Fruit fly (Drosophila melanogaster) whole organism, embryonic: ENCODE data around the gene CG33299.

Experiments used
- Abd-B ChIP-seq: fragments of 200-800 bp; sonication (Bioruptor generic); optimal IDR thresholded peaks from 2 replicates; lab custom pipeline; 2018; ENCODE audit warnings: missing biosample characterization, mild to moderate bottlenecking, missing genetic modification characterization, moderate library complexity
- Aef1 ChIP-seq: fragments of 200-800 bp; sonication (Bioruptor generic); IDR thresholded peaks from 3 replicates; pipeline ENCODE4 v1.3.6; 2022; ENCODE audit warnings: missing biosample characterization, missing genetic modification characterization
- Atf-2 ChIP-seq: fragments of 200-800 bp; sonication (Bioruptor generic); optimal IDR thresholded peaks from 2 replicates; lab custom pipeline; 2016; ENCODE audit warnings: missing biosample characterization, missing genetic modification characterization
- Bgb ChIP-seq: fragments of 200-800 bp; sonication (Bioruptor generic); IDR thresholded peaks from 2 replicates; pipeline ENCODE4 v1.3.6; 2022; ENCODE audit warnings: missing biosample characterization, missing genetic modification characterization; ENCODE audit not compliant: partially characterized antibody
- BtbVII ChIP-seq: fragments of 200-800 bp; sonication (Bioruptor generic); optimal IDR thresholded peaks from 3 replicates; lab custom pipeline; 2017; ENCODE audit warnings: missing biosample characterization, mild to moderate bottlenecking, missing genetic modification characterization
- CG10543 ChIP-seq: fragments of 200-800 bp; sonication (Bioruptor generic); optimal IDR thresholded peaks from 3 replicates; lab custom pipeline; 2017; ENCODE audit warnings: missing biosample characterization, mild to moderate bottlenecking, missing genetic modification characterization, moderate library complexity
- CG10979 ChIP-seq: fragments of 200-800 bp; sonication (Bioruptor generic); optimal IDR thresholded peaks from 2 replicates; lab custom pipeline; 2018; ENCODE audit warnings: missing biosample characterization, mild to moderate bottlenecking, missing genetic modification characterization, moderate library complexity
- CG12942 ChIP-seq: fragments of 200-800 bp; sonication (Bioruptor generic); optimal IDR thresholded peaks from 3 replicates; lab custom pipeline; 2016; ENCODE audit warnings: missing biosample characterization, missing genetic modification characterization
- CG16815 ChIP-seq: fragments of 200-800 bp; sonication (Bioruptor generic); optimal IDR thresholded peaks from 3 replicates; lab custom pipeline; 2017; ENCODE audit warnings: missing biosample characterization, mild to moderate bottlenecking, missing genetic modification characterization
- CG17912 ChIP-seq: fragments of 200-800 bp; sonication (Bioruptor generic); optimal IDR thresholded peaks from 2 replicates; lab custom pipeline; 2018; ENCODE audit warnings: missing biosample characterization, mild to moderate bottlenecking, missing genetic modification characterization
- CG2199 ChIP-seq: fragments of 200-800 bp; sonication (Bioruptor generic); IDR thresholded peaks from 3 replicates; pipeline ENCODE4 v1.3.6; 2022; ENCODE audit warnings: missing biosample characterization, missing genetic modification characterization
- CG2712 ChIP-seq: fragments of 200-800 bp; optimal IDR thresholded peaks from 3 replicates; lab custom pipeline; 2019; ENCODE audit warnings: missing biosample characterization, mild to moderate bottlenecking, missing genetic modification characterization, moderate library complexity
- CG30431 ChIP-seq: fragments of 200-800 bp; sonication (Bioruptor generic); optimal IDR thresholded peaks from 2 replicates; lab custom pipeline; 2017; ENCODE audit warnings: missing biosample characterization, missing genetic modification characterization
- CG31388 ChIP-seq: fragments of 200-800 bp; sonication (Bioruptor generic); optimal IDR thresholded peaks from 2 replicates; lab custom pipeline; 2016; ENCODE audit warnings: missing biosample characterization, missing genetic modification characterization
- CG34224 ChIP-seq: fragments of 200-800 bp; sonication (Bioruptor generic); IDR thresholded peaks from 3 replicates; pipeline ENCODE4 v1.3.6; 2022; ENCODE audit warnings: missing biosample characterization, missing genetic modification characterization; ENCODE audit not compliant: partially characterized antibody
- CG4820 ChIP-seq: fragments of 200-800 bp; sonication (Bioruptor generic); optimal IDR thresholded peaks from 3 replicates; lab custom pipeline; 2016; ENCODE audit warnings: missing biosample characterization, missing genetic modification characterization
- CG6654 ChIP-seq: fragments of 200-800 bp; sonication (Bioruptor generic); optimal IDR thresholded peaks from 2 replicates; lab custom pipeline; 2017; ENCODE audit warnings: missing biosample characterization, mild to moderate bottlenecking, missing genetic modification characterization
- CG6683 ChIP-seq: fragments of 200-800 bp; sonication (Bioruptor generic); optimal IDR thresholded peaks from 2 replicates; lab custom pipeline; 2017; ENCODE audit warnings: missing biosample characterization, mild to moderate bottlenecking, missing genetic modification characterization, missing genetic modification reagents
- CG6765 ChIP-seq: fragments of 200-800 bp; sonication (Bioruptor generic); optimal IDR thresholded peaks from 3 replicates; lab custom pipeline; 2017; ENCODE audit warnings: missing biosample characterization, mild to moderate bottlenecking, missing genetic modification characterization
- CG7372 ChIP-seq: fragments of 200-800 bp; sonication (Bioruptor generic); IDR thresholded peaks from 2 replicates; pipeline ENCODE4 v1.3.6; 2022; ENCODE audit warnings: missing biosample characterization, missing genetic modification characterization
- CG9437 ChIP-seq: fragments of 200-800 bp; sonication (Bioruptor generic); optimal IDR thresholded peaks from 2 replicates; lab custom pipeline; 2018; ENCODE audit warnings: missing biosample characterization, mild to moderate bottlenecking, missing genetic modification characterization
- CG9727 ChIP-seq: fragments of 200-800 bp; sonication (Bioruptor generic); optimal IDR thresholded peaks from 3 replicates; lab custom pipeline; 2017; ENCODE audit warnings: missing biosample characterization, mild to moderate bottlenecking, missing genetic modification characterization
- CG9817 ChIP-seq: fragments of 200-800 bp; sonication (Bioruptor generic); optimal IDR thresholded peaks from 2 replicates; lab custom pipeline; 2018; ENCODE audit warnings: missing biosample characterization, mild to moderate bottlenecking, missing genetic modification characterization, moderate library complexity
- CHES-1-like ChIP-seq: fragments of 200-800 bp; sonication (Bioruptor generic); optimal IDR thresholded peaks from 2 replicates; lab custom pipeline; 2016; ENCODE audit warnings: missing biosample characterization, missing genetic modification characterization
- CkIIα-i1 ChIP-seq: fragments of 200-800 bp; sonication (Bioruptor generic); IDR thresholded peaks from 2 replicates; pipeline ENCODE4 v1.3.6; 2022; ENCODE audit warnings: missing biosample characterization, missing genetic modification characterization
- Dref ChIP-seq: fragments of 200-800 bp; sonication (Bioruptor generic); IDR thresholded peaks from 2 replicates; pipeline ENCODE4 v1.3.6; 2022; ENCODE audit warnings: missing biosample characterization, missing genetic modification characterization
- Gsc ChIP-seq: fragments of 200-800 bp; sonication (Bioruptor generic); IDR thresholded peaks from 2 replicates; pipeline ENCODE4 v1.3.6; 2022; ENCODE audit warnings: missing biosample characterization, missing genetic modification characterization
- HLH4C ChIP-seq: fragments of 200-800 bp; sonication (Bioruptor generic); IDR thresholded peaks from 3 replicates; pipeline ENCODE4 v1.3.6; 2022; ENCODE audit warnings: missing biosample characterization, missing genetic modification characterization; ENCODE audit not compliant: partially characterized antibody
- HLH54F ChIP-seq: fragments of 200-800 bp; sonication (Bioruptor generic); optimal IDR thresholded peaks from 3 replicates; lab custom pipeline; 2016; ENCODE audit warnings: missing biosample characterization, missing genetic modification characterization
- Hr39 ChIP-seq: fragments of >200 bp; optimal IDR thresholded peaks from 2 replicates; lab custom pipeline; 2017
- Lim3 ChIP-seq: fragments of 200-800 bp; sonication (Bioruptor generic); IDR thresholded peaks from 2 replicates; pipeline ENCODE4 v1.3.6; 2022; ENCODE audit warnings: missing biosample characterization, missing genetic modification characterization
- Lpt ChIP-seq: fragments of >200 bp; optimal IDR thresholded peaks from 2 replicates; lab custom pipeline; 2018; ENCODE audit warnings: missing biosample characterization, missing genetic modification characterization
- Nf-YA ChIP-seq: fragments of 200-800 bp; sonication (Bioruptor generic); IDR thresholded peaks from 2 replicates; pipeline ENCODE4 v1.3.6; 2022; ENCODE audit warnings: missing biosample characterization, missing genetic modification characterization
- Sox100B ChIP-seq: fragments of 200-800 bp; sonication (Bioruptor generic); optimal IDR thresholded peaks from 3 replicates; lab custom pipeline; 2018; ENCODE audit warnings: missing biosample characterization, mild to moderate bottlenecking, missing genetic modification characterization
- Sox102F ChIP-seq: fragments of 200-800 bp; sonication (Bioruptor generic); optimal IDR thresholded peaks from 2 replicates; lab custom pipeline; 2018; ENCODE audit warnings: missing biosample characterization, mild to moderate bottlenecking, missing genetic modification characterization, moderate library complexity
- Taf1 ChIP-seq: fragments of 200-800 bp; sonication (Bioruptor generic); IDR thresholded peaks from 2 replicates; pipeline ENCODE4 v1.3.6; 2022; ENCODE audit warnings: missing biosample characterization, missing genetic modification characterization
- da ChIP-seq: fragments of 200-800 bp; sonication (Bioruptor generic); optimal IDR thresholded peaks from 2 replicates; lab custom pipeline; 2016; ENCODE audit warnings: missing biosample characterization, missing genetic modification characterization
- fu2 ChIP-seq: fragments of 200-800 bp; sonication (Bioruptor generic); optimal IDR thresholded peaks from 2 replicates; lab custom pipeline; 2016; ENCODE audit warnings: missing biosample characterization, missing genetic modification characterization
- h ChIP-seq: fragments of >200 bp; optimal IDR thresholded peaks from 2 replicates; lab custom pipeline; 2017
- inv ChIP-seq: fragments of 200-800 bp; sonication (Bioruptor generic); IDR thresholded peaks from 2 replicates; pipeline ENCODE4 v1.3.6; 2022; ENCODE audit warnings: missing biosample characterization, missing genetic modification characterization; ENCODE audit not compliant: partially characterized antibody
- ken ChIP-seq: fragments of 200-800 bp; sonication (Bioruptor generic); IDR thresholded peaks from 3 replicates; pipeline ENCODE4 v1.3.6; 2022; ENCODE audit warnings: missing biosample characterization, missing genetic modification characterization
- lab ChIP-seq: fragments of 200-800 bp; sonication (Bioruptor generic); optimal IDR thresholded peaks from 3 replicates; lab custom pipeline; 2017; ENCODE audit warnings: missing biosample characterization, missing genetic modification characterization, mild to moderate bottlenecking, moderate library complexity, missing genetic modification reagents
- lola ChIP-seq, 3 experiments: fragments of >200 bp in 2 of 3; fragments of 200-800 bp in 1 of 3; sonication (Bioruptor generic) in 1 of 3; optimal IDR thresholded peaks; 2 replicates each; lab custom pipeline; 2017 to 2019; ENCODE audit warnings: missing biosample characterization in 3 of 3, missing genetic modification characterization in 3 of 3, mild to moderate bottlenecking in 1 of 3, moderate library complexity in 1 of 3
- lov ChIP-seq, 2 experiments: fragments of 200-800 bp in 1 of 2; fragments of >200 bp in 1 of 2; sonication (Bioruptor generic) in 1 of 2; IDR thresholded peaks in 1 of 2; optimal IDR thresholded peaks in 1 of 2; 2 replicates in 1 of 2; 3 replicates in 1 of 2; pipeline versions ENCODE4 v1.3.6 to Lab custom; 2017 to 2022; ENCODE audit warnings: missing biosample characterization in 1 of 2, missing genetic modification characterization in 1 of 2
- nerfin-1 ChIP-seq: fragments of 200-800 bp; sonication (Bioruptor generic); optimal IDR thresholded peaks from 3 replicates; lab custom pipeline; 2019; ENCODE audit warnings: missing biosample characterization, mild to moderate bottlenecking, missing genetic modification characterization, moderate library complexity
- oc ChIP-seq: fragments of 200-800 bp; sonication (Bioruptor generic); optimal IDR thresholded peaks from 2 replicates; lab custom pipeline; 2018; ENCODE audit warnings: missing biosample characterization, mild to moderate bottlenecking, missing genetic modification characterization, moderate library complexity
- odd ChIP-seq: fragments of 200-800 bp; sonication (Bioruptor generic); optimal IDR thresholded peaks from 2 replicates; lab custom pipeline; 2017; ENCODE audit warnings: missing biosample characterization, mild to moderate bottlenecking, missing genetic modification characterization
- p53 ChIP-seq: fragments of 200-800 bp; sonication (Bioruptor generic); optimal IDR thresholded peaks from 2 replicates; lab custom pipeline; 2016; ENCODE audit warnings: missing biosample characterization, missing genetic modification characterization
- pzg ChIP-seq: fragments of 200-800 bp; sonication (Bioruptor generic); optimal IDR thresholded peaks from 3 replicates; lab custom pipeline; 2018; ENCODE audit warnings: missing biosample characterization, mild to moderate bottlenecking, missing genetic modification characterization, moderate library complexity
- tap ChIP-seq: fragments of 200-800 bp; optimal IDR thresholded peaks from 3 replicates; lab custom pipeline; 2019; ENCODE audit warnings: missing biosample characterization, mild to moderate bottlenecking, missing genetic modification characterization, moderate library complexity
- yki ChIP-seq: fragments of >200 bp; optimal IDR thresholded peaks from 3 replicates; lab custom pipeline; 2018
- zfh2 ChIP-seq: fragments of 200-800 bp; sonication (Bioruptor generic); optimal IDR thresholded peaks from 2 replicates; lab custom pipeline; 2016; ENCODE audit warnings: missing biosample characterization, missing genetic modification characterization

CG33299 gene

dm6 chr2L:9633098-9633497 is 23.3 kb upstream of the CG33299 start (continued):
- TF ChIP-seq odd (GFP tag; lab: Kevin White, UChicago) (peak; percentile 39), p53 (GFP tag; lab: Kevin White, UChicago) (peak; percentile 41), Bgb (GFP tag; lab: Robert Waterston, UW) (no peak), CG6683 (GFP tag; lab: Kevin White, UChicago) (no peak), lov (optimal IDR thresholded peaks at IDR 0.05; lab: Kevin White, UChicago) (no peak), lov (GFP tag; IDR thresholded peaks at IDR 0.05; lab: Robert Waterston, UW) (peak; percentile 87), Dref (GFP tag; lab: Robert Waterston, UW) (no peak), CG4820 (peak; percentile 30), Abd-B (GFP tag; lab: Kevin White, UChicago) (no peak), nerfin-1 (tag; lab: Kevin White, UChicago) (no peak), CG2199 (GFP tag; lab: Robert Waterston, UW) (peak; percentile 81; the same call in 2 of the 3 replicates), Atf-2 (GFP tag; lab: Kevin White, UChicago) (peak; percentile 33), CG7372 (GFP tag; lab: Robert Waterston, UW) (no peak), HLH54F (GFP tag; lab: Kevin White, UChicago) (no peak), CG34224 (GFP tag; lab: Robert Waterston, UW) (no peak), Lpt (no peak), CG12942 (GFP tag; lab: Kevin White, UChicago) (no peak), CHES-1-like (peak; percentile 18), CG9817 (no peak), inv (GFP tag; lab: Robert Waterston, UW) (no peak), lola (GFP tag; optimal IDR thresholded peaks at IDR 0.05; lab: Kevin White, UChicago) (peak in 1 of 3 experiments; percentile 67), pzg (GFP tag; lab: Kevin White, UChicago) (no peak), Aef1 (GFP tag; lab: Robert Waterston, UW) (no peak), CG10543 (GFP tag; lab: Kevin White, UChicago) (peak; percentile 34), Taf1 (no peak), Sox100B (GFP tag; lab: Kevin White, UChicago) (peak; percentile 57), CG30431 (GFP tag; lab: Kevin White, UChicago) (peak; percentile 39), CG9437 (no peak), CG31388 (GFP tag; lab: Kevin White, UChicago) (peak; percentile 2), tap (tag; lab: Kevin White, UChicago) (peak; percentile 49), BtbVII (GFP tag; lab: Kevin White, UChicago) (peak; percentile 38), lab (GFP tag; lab: Kevin White, UChicago) (peak; percentile 80), CG16815 (peak; percentile 12), HLH4C (GFP tag; lab: Robert Waterston, UW) (no peak), fu2 (no peak), h (no peak), CG17912 (GFP tag; lab: Kevin White, UChicago) (no peak), CkIIα-i1 (GFP tag; lab: Robert Waterston, UW) (no peak), CG9727 (GFP tag; lab: Kevin White, UChicago) (peak; percentile 89), ken (GFP tag; lab: Robert Waterston, UW) (peak; percentile 66; the same call in 2 of the 3 replicates), CG2712 (tag; lab: Kevin White, UChicago) (peak; percentile 71), Sox102F (GFP tag; lab: Kevin White, UChicago) (no peak), Hr39 (no peak), oc (tag; lab: Kevin White, UChicago) (peak; percentile 15), da (GFP tag; lab: Kevin White, UChicago) (no peak), Lim3 (no peak), CG10979 (tag; lab: Kevin White, UChicago) (peak; percentile 50), Nf-YA (GFP tag; lab: Robert Waterston, UW) (peak; percentile 56), Gsc (GFP tag; lab: Robert Waterston, UW) (no peak), CG6654 (GFP tag; lab: Kevin White, UChicago) (no peak), yki (no peak), zfh2 (GFP tag; lab: Kevin White, UChicago) (no peak), CG6765 (GFP tag; lab: Kevin White, UChicago) (no peak)
